Worm (Caenorhabditis elegans) whole organism, L2 larva: ENCODE results near the gene ubh-3.

Experiments
- ceh-82 ChIP-seq: fragments of 150-350 bp; optimal IDR thresholded peaks from 2 replicates; lab custom pipeline; 2014; ENCODE audit warnings: missing biosample characterization, missing genetic modification characterization
- elt-1 ChIP-seq: fragments of 150-350 bp; optimal IDR thresholded peaks from 2 replicates; lab custom pipeline; 2014; ENCODE audit warnings: missing biosample characterization, missing genetic modification characterization
- elt-3 ChIP-seq: sonication (generic microtip); optimal IDR thresholded peaks from 2 replicates; lab custom pipeline; 2017; ENCODE audit warnings: missing biosample characterization, missing genetic modification characterization
- gmeb-1 ChIP-seq: fragments of 150-350 bp; optimal IDR thresholded peaks from 2 replicates; lab custom pipeline; 2014; ENCODE audit warnings: missing biosample characterization, missing genetic modification characterization
- lin-11 ChIP-seq: fragments of 150-350 bp; sonication (generic microtip); optimal IDR thresholded peaks from 2 replicates; lab custom pipeline; 2014; ENCODE audit warnings: missing biosample characterization, missing genetic modification characterization, inconsistent platforms, mixed read lengths
- lin-39 ChIP-seq: fragments of 150-350 bp; optimal IDR thresholded peaks from 2 replicates; lab custom pipeline; 2014; ENCODE audit warnings: missing biosample characterization, missing genetic modification reagents, missing genetic modification characterization
- mab-5 ChIP-seq: fragments of 150-350 bp; optimal IDR thresholded peaks from 2 replicates; lab custom pipeline; 2014; ENCODE audit warnings: missing biosample characterization, missing genetic modification characterization
- nhr-25 ChIP-seq: fragments of 150-350 bp; sonication (generic microtip); optimal IDR thresholded peaks from 3 replicates; lab custom pipeline; 2014; ENCODE audit warnings: missing biosample characterization, missing genetic modification characterization
- snpc-4 ChIP-seq: fragments of 150-350 bp; optimal IDR thresholded peaks from 2 replicates; lab custom pipeline; 2014; ENCODE audit warnings: missing biosample characterization, missing genetic modification characterization
- zag-1 ChIP-seq: fragments of 150-350 bp; optimal IDR thresholded peaks from 2 replicates; lab custom pipeline; 2014; ENCODE audit warnings: missing biosample characterization, missing genetic modification characterization
- ztf-4 ChIP-seq: fragments of 150-350 bp; optimal IDR thresholded peaks from 2 replicates; lab custom pipeline; 2014; ENCODE audit warnings: missing biosample characterization, missing genetic modification characterization

ce11 chrV:6506238-6506956 is 2.2 kb downstream of the ubh-3 start:
- TF ChIP-seq gmeb-1 (tag; lab: Kevin White, UChicago) = no peak
- no peak for TF ChIP-seq snpc-4 (tag; lab: Kevin White, UChicago)
- TF ChIP-seq zag-1 = no peak
- TF ChIP-seq lin-39 = no peak
- TF ChIP-seq elt-1 (tag; lab: Kevin White, UChicago) = no peak
- TF ChIP-seq elt-3 (tag; lab: Kevin White, UChicago) = no peak
- TF ChIP-seq mab-5 (tag; lab: Kevin White, UChicago) = no peak
- no peak for TF ChIP-seq nhr-25 (tag; lab: Kevin White, UChicago)
- TF ChIP-seq ceh-82 (tag; lab: Kevin White, UChicago) = no peak
- no peak for TF ChIP-seq ztf-4
- TF ChIP-seq lin-11 (tag; lab: Kevin White, UChicago) = no peak
